Worm (Caenorhabditis elegans): ENCODE data around the gene trap-2.

Gene trap-2

ce11 chrX:727737-728136 lies 40.1 kb downstream of the trap-2 start (continued):
- TF ChIP-seq lir-3 (tag; optimal IDR thresholded peaks at IDR 0.05; ENCODE audit: poor library complexity) = no peak
- TF ChIP-seq blmp-1 (tag; optimal IDR thresholded peaks at IDR 0.05) = peak; percentile 42
- no peak for TF ChIP-seq zag-1 (tag; optimal IDR thresholded peaks at IDR 0.05)
- no peak for TF ChIP-seq ztf-11 (tag; optimal IDR thresholded peaks at IDR 0.05)
- peak; percentile 75 for TF ChIP-seq rnt-1 (tag; optimal IDR thresholded peaks at IDR 0.05)
- TF ChIP-seq ces-1 (GFP tag; optimal IDR thresholded peaks at IDR 0.05) = no peak
- TF ChIP-seq nhr-85 (tag) = peak; percentile 93
- TF ChIP-seq fkh-4 (tag; optimal IDR thresholded peaks at IDR 0.05; ENCODE audit: borderline replicate concordance) = no peak
- no peak for TF ChIP-seq pax-3 (tag; optimal IDR thresholded peaks at IDR 0.05)
- no peak for TF ChIP-seq sox-4 (tag; optimal IDR thresholded peaks at IDR 0.05)
- peak; percentile 71 for TF ChIP-seq swsn-7 (tag; optimal IDR thresholded peaks at IDR 0.05)
- TF ChIP-seq nhr-28 (tag; optimal IDR thresholded peaks at IDR 0.05) = no peak
- no peak for TF ChIP-seq Y116A8C.19 (tag; optimal IDR thresholded peaks at IDR 0.05; ENCODE audit: borderline replicate concordance)
- TF ChIP-seq C04F5.9 (tag; optimal IDR thresholded peaks at IDR 0.05) = peak; percentile 41
- TF ChIP-seq aha-1 (tag; optimal IDR thresholded peaks at IDR 0.05) = no peak
- no peak for TF ChIP-seq nhr-76 (tag; optimal IDR thresholded peaks at IDR 0.05)
- TF ChIP-seq ceh-82 (tag; optimal IDR thresholded peaks at IDR 0.05) = peak in 2 of 3 experiments; percentile 8 to 58
- no peak for TF ChIP-seq pag-3 (tag; optimal IDR thresholded peaks at IDR 0.05; ENCODE audit: borderline replicate concordance, insufficient read depth)
- no peak for TF ChIP-seq sptf-1 (tag; optimal IDR thresholded peaks at IDR 0.05)
- peak; percentile 76 for TF ChIP-seq nhr-90 (tag; optimal IDR thresholded peaks at IDR 0.05; ENCODE audit: poor library complexity)
- peak; percentile 70 for TF ChIP-seq nhr-20 (tag; optimal IDR thresholded peaks at IDR 0.05)
- no peak for TF ChIP-seq nhr-237 (tag; optimal IDR thresholded peaks at IDR 0.05)
- peak; percentile 13 for TF ChIP-seq ceh-8 (GFP tag; optimal IDR thresholded peaks at IDR 0.05)
- peak; percentile 81 for TF ChIP-seq dsc-1 (tag; optimal IDR thresholded peaks at IDR 0.05)
- peak; percentile 39 for TF ChIP-seq unc-86 (tag; optimal IDR thresholded peaks at IDR 0.05)
- no peak for TF ChIP-seq mab-9 (GFP tag; IDR thresholded peaks at IDR 0.05)
- TF ChIP-seq irx-1 (tag; optimal IDR thresholded peaks at IDR 0.05) = peak; percentile 68
- TF ChIP-seq nhr-71 (tag; optimal IDR thresholded peaks at IDR 0.05) = peak; percentile 80
- no peak for TF ChIP-seq fkh-10 (GFP tag; optimal IDR thresholded peaks at IDR 0.05)
- no peak for TF ChIP-seq aly-2 (tag; optimal IDR thresholded peaks at IDR 0.05)
- no peak for TF ChIP-seq pqm-1 (tag; optimal IDR thresholded peaks at IDR 0.05)
- TF ChIP-seq jun-1 (tag; optimal IDR thresholded peaks at IDR 0.05) = peak; percentile 85
- peak; percentile 76 for TF ChIP-seq mep-1 (tag; optimal IDR thresholded peaks at IDR 0.05)
- peak in 1 of 6 experiments; percentile 9 for TF ChIP-seq elt-3 (tag; optimal IDR thresholded peaks at IDR 0.05)
- no peak for TF ChIP-seq F16B12.6 (tag; optimal IDR thresholded peaks at IDR 0.05)
- TF ChIP-seq elt-2 (tag; optimal IDR thresholded peaks at IDR 0.05) = peak; percentile 11
- no peak for TF ChIP-seq alr-1 (tag; optimal IDR thresholded peaks at IDR 0.05; ENCODE audit: borderline replicate concordance)
- no peak for TF ChIP-seq lin-13 (GFP tag; optimal IDR thresholded peaks at IDR 0.05)
- TF ChIP-seq nhr-19 (GFP tag; conservative IDR thresholded peaks at IDR 0.05) = peak; percentile 61
- TF ChIP-seq lin-39 (tag; optimal IDR thresholded peaks at IDR 0.05) = no peak

ce11 chrX:726295-726694 lies 41.6 kb downstream of the trap-2 start:
- no peak for TF ChIP-seq aly-2 (tag; optimal IDR thresholded peaks at IDR 0.05)
- TF ChIP-seq zip-4 (GFP tag; optimal IDR thresholded peaks at IDR 0.05) = no peak
- TF ChIP-seq ceh-82 (tag; optimal IDR thresholded peaks at IDR 0.05) = peak in 1 of 3 experiments; percentile 1
- no peak for TF ChIP-seq elt-2 (tag; optimal IDR thresholded peaks at IDR 0.05)
- TF ChIP-seq nhr-237 (tag; optimal IDR thresholded peaks at IDR 0.05) = no peak
- no peak for TF ChIP-seq nhr-77 (tag; optimal IDR thresholded peaks at IDR 0.05)
- no peak for TF ChIP-seq nhr-11 (tag; optimal IDR thresholded peaks at IDR 0.05)
- no peak for TF ChIP-seq efl-1 (optimal IDR thresholded peaks at IDR 0.05)
- no peak for TF ChIP-seq efl-1 (GFP tag; optimal IDR thresholded peaks at IDR 0.05 in 1 of 2)
- peak; percentile 53 for TF ChIP-seq lin-14 (GFP tag; optimal IDR thresholded peaks at IDR 0.05)
- TF ChIP-seq unc-98 (GFP tag; IDR thresholded peaks at IDR 0.05) = no peak
- TF ChIP-seq dsc-1 (tag; optimal IDR thresholded peaks at IDR 0.05) = peak; percentile 50
- TF ChIP-seq vab-15 (tag; optimal IDR thresholded peaks at IDR 0.05) = no peak
- TF ChIP-seq lsy-2 (tag; optimal IDR thresholded peaks at IDR 0.05) = peak in 1 of 2 experiments; percentile 10
- no peak for TF ChIP-seq snpc-4 (tag; optimal IDR thresholded peaks at IDR 0.05)
